Fruit fly (Drosophila melanogaster) whole organism, embryonic: ENCODE results near the gene Ice2.

ENCODE experiments used
- ATbp ChIP-seq: fragments of 200-800 bp; sonication (Bioruptor generic); optimal IDR thresholded peaks from 2 replicates; lab custom pipeline; 2017; ENCODE audit warnings: missing biosample characterization, mild to moderate bottlenecking, missing genetic modification characterization, missing genetic modification reagents
- Adf1 ChIP-seq: fragments of 200-800 bp; sonication (Bioruptor generic); IDR thresholded peaks from 2 replicates; pipeline ENCODE4 v1.3.6; 2022; ENCODE audit warnings: missing biosample characterization, missing genetic modification characterization
- C15 ChIP-seq: fragments of 200-800 bp; sonication (Bioruptor generic); IDR thresholded peaks from 3 replicates; pipeline ENCODE4 v1.3.6; 2022; ENCODE audit warnings: missing biosample characterization, missing genetic modification characterization
- CG10979 ChIP-seq: fragments of 200-800 bp; sonication (Bioruptor generic); optimal IDR thresholded peaks from 2 replicates; lab custom pipeline; 2018; ENCODE audit warnings: missing biosample characterization, mild to moderate bottlenecking, missing genetic modification characterization, moderate library complexity
- CG12155 ChIP-seq: fragments of 200-800 bp; sonication (Bioruptor generic); optimal IDR thresholded peaks from 3 replicates; lab custom pipeline; 2016; ENCODE audit warnings: missing biosample characterization, missing genetic modification characterization
- CG13775 ChIP-seq: fragments of 200-800 bp; sonication (Bioruptor generic); optimal IDR thresholded peaks from 3 replicates; lab custom pipeline; 2017; ENCODE audit warnings: missing biosample characterization, mild to moderate bottlenecking, missing genetic modification characterization
- CG14014 ChIP-seq: fragments of 200-800 bp; sonication (Bioruptor generic); IDR thresholded peaks from 2 replicates; pipeline ENCODE4 v1.3.6; 2022; ENCODE audit warnings: missing biosample characterization, missing genetic modification characterization
- CG14710 ChIP-seq: fragments of 200-800 bp; sonication (Bioruptor generic); optimal IDR thresholded peaks from 3 replicates; lab custom pipeline; 2019; ENCODE audit warnings: missing biosample characterization, mild to moderate bottlenecking, missing genetic modification characterization, moderate library complexity
- CG15011 ChIP-seq: fragments of 200-800 bp; sonication (Bioruptor generic); optimal IDR thresholded peaks from 3 replicates; lab custom pipeline; 2018; ENCODE audit warnings: missing biosample characterization, mild to moderate bottlenecking, missing genetic modification characterization
- CG17186 ChIP-seq: fragments of 200-800 bp; sonication (Bioruptor generic); optimal IDR thresholded peaks from 3 replicates; lab custom pipeline; 2017; ENCODE audit warnings: missing biosample characterization, missing genetic modification reagents, missing genetic modification characterization
- CG17568 ChIP-seq: fragments of 200-800 bp; sonication (Bioruptor generic); optimal IDR thresholded peaks from 2 replicates; lab custom pipeline; 2018; ENCODE audit warnings: missing biosample characterization, mild to moderate bottlenecking, missing genetic modification characterization, moderate library complexity
- CG17829 ChIP-seq: fragments of 200-800 bp; optimal IDR thresholded peaks from 2 replicates; lab custom pipeline; 2019; ENCODE audit warnings: missing biosample characterization, mild to moderate bottlenecking, missing genetic modification characterization, moderate library complexity
- CG17912 ChIP-seq: fragments of 200-800 bp; sonication (Bioruptor generic); optimal IDR thresholded peaks from 2 replicates; lab custom pipeline; 2018; ENCODE audit warnings: missing biosample characterization, mild to moderate bottlenecking, missing genetic modification characterization
- CG1832 ChIP-seq: fragments of 200-800 bp; sonication (Bioruptor generic); optimal IDR thresholded peaks from 2 replicates; lab custom pipeline; 2017; ENCODE audit warnings: missing biosample characterization, mild to moderate bottlenecking, missing genetic modification characterization, inconsistent platforms
- CG32767 ChIP-seq: fragments of 200-800 bp; sonication (Bioruptor generic); IDR thresholded peaks from 2 replicates; pipeline ENCODE4 v1.3.6; 2022; ENCODE audit warnings: missing biosample characterization, missing genetic modification characterization
- CG3407 ChIP-seq: fragments of 200-800 bp; sonication (Bioruptor generic); optimal IDR thresholded peaks from 2 replicates; lab custom pipeline; 2018; ENCODE audit warnings: missing biosample characterization, mild to moderate bottlenecking, missing genetic modification characterization
- CG3995 ChIP-seq: fragments of 200-800 bp; sonication (Bioruptor generic); optimal IDR thresholded peaks from 3 replicates; lab custom pipeline; 2016; ENCODE audit warnings: missing biosample characterization, missing genetic modification characterization
- CG4328 ChIP-seq: fragments of 200-800 bp; sonication (Bioruptor generic); optimal IDR thresholded peaks from 3 replicates; lab custom pipeline; 2017; ENCODE audit warnings: missing biosample characterization, missing genetic modification reagents, missing genetic modification characterization
- CG4424 ChIP-seq: fragments of 200-800 bp; sonication (Bioruptor generic); optimal IDR thresholded peaks from 3 replicates; lab custom pipeline; 2016; ENCODE audit warnings: missing biosample characterization, missing genetic modification characterization
- CG6175 ChIP-seq: fragments of 200-800 bp; sonication (Bioruptor generic); IDR thresholded peaks from 3 replicates; pipeline ENCODE4 v1.3.6; 2022; ENCODE audit warnings: missing biosample characterization, missing genetic modification characterization
- CG6254 ChIP-seq: fragments of 200-800 bp; sonication (Bioruptor generic); optimal IDR thresholded peaks from 3 replicates; lab custom pipeline; 2017; ENCODE audit warnings: mild to moderate bottlenecking, missing biosample characterization, missing genetic modification reagents, missing genetic modification characterization
- CG6272 ChIP-seq: fragments of 200-800 bp; sonication (Bioruptor generic); IDR thresholded peaks from 2 replicates; pipeline ENCODE4 v1.3.6; 2022; ENCODE audit warnings: missing biosample characterization, missing genetic modification characterization
- CG8359 ChIP-seq: fragments of 200-800 bp; sonication (Bioruptor generic); optimal IDR thresholded peaks from 2 replicates; lab custom pipeline; 2017; ENCODE audit warnings: missing biosample characterization, mild to moderate bottlenecking, missing genetic modification characterization, borderline replicate concordance
- Camta ChIP-seq: fragments of 200-800 bp; sonication (Bioruptor generic); optimal IDR thresholded peaks from 2 replicates; lab custom pipeline; 2016; ENCODE audit warnings: missing biosample characterization, missing genetic modification characterization
- Dek ChIP-seq: fragments of 200-800 bp; sonication (Bioruptor generic); optimal IDR thresholded peaks from 3 replicates; lab custom pipeline; 2019; ENCODE audit warnings: missing biosample characterization, mild to moderate bottlenecking, missing genetic modification characterization, moderate library complexity
- Gug ChIP-seq: fragments of 200-800 bp; sonication (Bioruptor generic); IDR thresholded peaks from 4 replicates; pipeline ENCODE4 v1.3.6; 2022; ENCODE audit warnings: missing biosample characterization, missing genetic modification characterization
- HHEX ChIP-seq: fragments of 200-800 bp; sonication (Bioruptor generic); optimal IDR thresholded peaks from 3 replicates; lab custom pipeline; 2017; ENCODE audit warnings: missing biosample characterization, mild to moderate bottlenecking, missing genetic modification characterization, missing genetic modification reagents
- Neu2 ChIP-seq: fragments of 200-800 bp; sonication (Bioruptor generic); optimal IDR thresholded peaks from 3 replicates; lab custom pipeline; 2016; ENCODE audit warnings: missing biosample characterization, missing genetic modification characterization, borderline replicate concordance
- Nf-YB ChIP-seq: fragments of 200-800 bp; sonication (Bioruptor generic); optimal IDR thresholded peaks from 3 replicates; lab custom pipeline; 2019; ENCODE audit warnings: missing biosample characterization, mild to moderate bottlenecking, missing genetic modification characterization, moderate library complexity
- Stat92E ChIP-seq, 3 experiments: fragments of >200 bp in 2 of 3; fragments of 200-800 bp in 1 of 3; sonication (Bioruptor generic) in 1 of 3; optimal IDR thresholded peaks; 2 replicates each; lab custom pipeline; 2017 to 2019; ENCODE audit warnings: missing biosample characterization in 3 of 3, missing genetic modification characterization in 3 of 3, mild to moderate bottlenecking in 1 of 3, moderate library complexity in 1 of 3
- Taf1 ChIP-seq: fragments of 200-800 bp; sonication (Bioruptor generic); IDR thresholded peaks from 2 replicates; pipeline ENCODE4 v1.3.6; 2022; ENCODE audit warnings: missing biosample characterization, missing genetic modification characterization
- Tbp ChIP-seq: fragments of >200 bp; optimal IDR thresholded peaks from 2 replicates; lab custom pipeline; 2018; ENCODE audit warnings: missing biosample characterization, missing genetic modification characterization
- bcd ChIP-seq: fragments of 200-800 bp; sonication (Bioruptor generic); optimal IDR thresholded peaks from 2 replicates; lab custom pipeline; 2017; ENCODE audit warnings: missing biosample characterization, mild to moderate bottlenecking, missing genetic modification characterization
- crc ChIP-seq: fragments of 200-800 bp; sonication (Bioruptor generic); optimal IDR thresholded peaks from 2 replicates; lab custom pipeline; 2016; ENCODE audit warnings: missing biosample characterization, missing genetic modification characterization
- crp ChIP-seq, 2 experiments: fragments of 200-800 bp; sonication (Bioruptor generic); optimal IDR thresholded peaks; 2 replicates in 1 of 2; 3 replicates in 1 of 2; lab custom pipeline; 2017; ENCODE audit warnings: missing biosample characterization in 2 of 2, missing genetic modification characterization in 2 of 2, mild to moderate bottlenecking in 1 of 2, moderate library complexity in 1 of 2
- grn ChIP-seq: fragments of 200-800 bp; sonication (Bioruptor generic); optimal IDR thresholded peaks from 3 replicates; lab custom pipeline; 2017; ENCODE audit warnings: missing biosample characterization, missing genetic modification characterization
- gt ChIP-seq: fragments of 200-800 bp; sonication (Bioruptor generic); IDR thresholded peaks from 2 replicates; pipeline ENCODE4 v1.3.6; 2022; ENCODE audit warnings: missing biosample characterization, missing genetic modification characterization
- ham ChIP-seq: fragments of 200-800 bp; sonication (Bioruptor generic); IDR thresholded peaks from 2 replicates; pipeline ENCODE4 v1.3.6; 2022; ENCODE audit warnings: missing biosample characterization, missing genetic modification characterization
- kay ChIP-seq: fragments of 200-800 bp; sonication (Bioruptor generic); optimal IDR thresholded peaks from 2 replicates; lab custom pipeline; 2016; ENCODE audit warnings: missing biosample characterization, missing genetic modification characterization
- mld ChIP-seq: fragments of 200-800 bp; sonication (Bioruptor generic); IDR thresholded peaks from 3 replicates; pipeline ENCODE4 v1.3.6; 2022; ENCODE audit warnings: missing biosample characterization, missing genetic modification characterization; ENCODE audit not compliant: partially characterized antibody
- onecut ChIP-seq: fragments of 200-800 bp; sonication (Bioruptor generic); IDR thresholded peaks from 2 replicates; pipeline ENCODE4 v1.3.6; 2022; ENCODE audit warnings: missing biosample characterization, missing genetic modification characterization
- phol ChIP-seq: fragments of 200-800 bp; sonication (Bioruptor generic); optimal IDR thresholded peaks from 3 replicates; lab custom pipeline; 2018; ENCODE audit warnings: missing biosample characterization, mild to moderate bottlenecking, missing genetic modification characterization, moderate library complexity
- repo ChIP-seq: fragments of 200-800 bp; sonication (Bioruptor generic); optimal IDR thresholded peaks from 2 replicates; lab custom pipeline; 2016; ENCODE audit warnings: missing biosample characterization, missing genetic modification characterization
- scrt ChIP-seq: fragments of 200-800 bp; sonication (Bioruptor generic); optimal IDR thresholded peaks from 2 replicates; lab custom pipeline; 2018; ENCODE audit warnings: missing biosample characterization, mild to moderate bottlenecking, missing genetic modification characterization, moderate library complexity
- sens ChIP-seq: fragments of 200-800 bp; sonication (Bioruptor generic); peaks from one replicate; lab custom pipeline; 2016; ENCODE audit warnings: missing biosample characterization, missing genetic modification characterization
- sim ChIP-seq: fragments of 200-800 bp; sonication (Bioruptor generic); IDR thresholded peaks from 2 replicates; pipeline ENCODE4 v1.3.6; 2022; ENCODE audit warnings: missing biosample characterization, missing genetic modification characterization
- slbo ChIP-seq: fragments of 200-800 bp; sonication (Bioruptor generic); IDR thresholded peaks from 2 replicates; pipeline ENCODE4 v1.3.6; 2022; ENCODE audit warnings: missing biosample characterization, missing genetic modification characterization
- sr ChIP-seq: fragments of 200-800 bp; sonication (Bioruptor generic); IDR thresholded peaks from 3 replicates; pipeline ENCODE4 v1.3.6; 2022; ENCODE audit warnings: missing biosample characterization, missing genetic modification characterization
- toy ChIP-seq: fragments of 200-800 bp; sonication (Bioruptor generic); IDR thresholded peaks from 2 replicates; pipeline ENCODE4 v1.3.6; 2022; ENCODE audit warnings: missing biosample characterization, missing genetic modification characterization
- ttk ChIP-seq: fragments of 200-800 bp; sonication (Bioruptor generic); IDR thresholded peaks from 2 replicates; pipeline ENCODE4 v2.1.2; 2022; ENCODE audit warnings: missing biosample characterization, missing genetic modification characterization

Ice2 gene

dm6 chr3R:21101453-21102214 is 28.4 kb upstream of the Ice2 start, which contains the start of the genes CG7044 and Tbc1d22 (continued):
- TF ChIP-seq Neu2 (GFP tag; lab: Kevin White, UChicago): no peak
- no peak for TF ChIP-seq ATbp (GFP tag; lab: Kevin White, UChicago)
- peak; percentile 7 for TF ChIP-seq Nf-YB
- no peak; the same call in 1 of the 2 replicates for TF ChIP-seq ttk
- TF ChIP-seq CG17568: no peak
- no peak for TF ChIP-seq ham (GFP tag; lab: Robert Waterston, UW)
- TF ChIP-seq Camta (GFP tag; lab: Kevin White, UChicago): no peak
- peak; percentile 51 for TF ChIP-seq bcd (GFP tag; lab: Kevin White, UChicago)
- TF ChIP-seq CG32767 (GFP tag; lab: Robert Waterston, UW): no peak
- TF ChIP-seq scrt: no peak
- TF ChIP-seq CG4328 (GFP tag; lab: Kevin White, UChicago): no peak
- TF ChIP-seq kay (GFP tag; lab: Kevin White, UChicago): no peak
- TF ChIP-seq sr: no peak
- peak; percentile 71 for TF ChIP-seq CG14710 (tag; lab: Kevin White, UChicago)
- no peak for TF ChIP-seq CG8359 (GFP tag; lab: Kevin White, UChicago)
- TF ChIP-seq C15 (GFP tag; lab: Robert Waterston, UW): no peak
- TF ChIP-seq toy: no peak
- no peak for TF ChIP-seq crc
- TF ChIP-seq slbo (GFP tag; lab: Robert Waterston, UW): peak; percentile 68
- TF ChIP-seq grn (GFP tag; lab: Kevin White, UChicago): no peak
- TF ChIP-seq CG15011 (GFP tag; lab: Kevin White, UChicago): no peak
- no peak for TF ChIP-seq mld
- TF ChIP-seq CG1832: no peak
- TF ChIP-seq Gug (GFP tag; lab: Robert Waterston, UW): peak; percentile 61
- no peak for TF ChIP-seq CG17912
- peak; percentile 22; the same call in 1 of the 2 replicates for TF ChIP-seq CG6272 (GFP tag; lab: Robert Waterston, UW)
- TF ChIP-seq CG3407: no peak
- TF ChIP-seq Dek: peak; percentile 60
- no peak for TF ChIP-seq HHEX (GFP tag; lab: Kevin White, UChicago)
- no peak for TF ChIP-seq sim (GFP tag; lab: Robert Waterston, UW)
- peak; percentile 42 for TF ChIP-seq CG17829 (tag; lab: Kevin White, UChicago)
- peak; percentile 84 for TF ChIP-seq sens (GFP tag; lab: Kevin White, UChicago)
- TF ChIP-seq CG17186 (GFP tag; lab: Kevin White, UChicago): no peak
- no peak for TF ChIP-seq Taf1
- no peak for TF ChIP-seq CG6175 (GFP tag; lab: Robert Waterston, UW)
- no peak for TF ChIP-seq repo (GFP tag; lab: Kevin White, UChicago)
- no peak for TF ChIP-seq CG14014 (GFP tag; lab: Robert Waterston, UW)
- TF ChIP-seq crp (GFP tag; optimal IDR thresholded peaks at IDR 0.05; lab: Kevin White, UChicago): peak in 1 of 2 experiments; percentile 19
- no peak for TF ChIP-seq Stat92E (GFP tag; optimal IDR thresholded peaks at IDR 0.05; lab: Kevin White, UChicago)
- TF ChIP-seq gt (GFP tag; lab: Robert Waterston, UW): no peak
- TF ChIP-seq CG6254 (GFP tag; lab: Kevin White, UChicago): no peak
- peak; percentile 24 for TF ChIP-seq CG10979 (tag; lab: Kevin White, UChicago)
- peak; percentile 96 for TF ChIP-seq CG3995 (GFP tag; lab: Kevin White, UChicago)
- TF ChIP-seq Tbp (GFP tag; lab: Kevin White, UChicago): no peak
- peak; percentile 57 for TF ChIP-seq phol (tag; lab: Kevin White, UChicago)
- TF ChIP-seq CG13775 (GFP tag; lab: Kevin White, UChicago): peak; percentile 63
- TF ChIP-seq Adf1 (GFP tag; lab: Robert Waterston, UW): no peak
- peak; percentile 62 for TF ChIP-seq CG12155 (GFP tag; lab: Kevin White, UChicago)
- TF ChIP-seq onecut (GFP tag; lab: Robert Waterston, UW): no peak
- TF ChIP-seq CG4424 (GFP tag; lab: Kevin White, UChicago): peak; percentile 59
